Worm (Caenorhabditis elegans): ENCODE data around the gene C23H5.8.

DNA sequence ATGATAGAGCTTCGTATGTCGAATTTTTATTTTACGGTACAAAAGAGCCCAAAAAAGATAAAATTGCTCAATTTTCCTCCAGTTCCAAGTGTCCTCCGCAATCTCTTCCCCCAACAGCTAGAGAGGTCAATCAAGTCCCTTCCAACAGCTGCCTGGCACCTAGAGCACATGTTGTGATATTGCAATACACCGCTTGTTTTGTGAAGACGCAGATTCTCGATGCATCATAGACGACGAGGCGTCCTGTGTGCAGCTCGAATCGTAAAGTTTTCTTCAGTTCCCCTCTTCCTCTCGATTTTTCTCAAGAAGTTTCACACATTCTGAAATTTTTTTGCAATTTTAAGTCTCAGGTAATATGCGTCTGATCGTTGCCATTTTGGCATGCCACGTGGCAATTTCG, 23.4 kb upstream of the C23H5.8 start, which contains the start of gene test-1:
- no peak for TF ChIP-seq tlp-1 (tag; optimal IDR thresholded peaks at IDR 0.05)
- TF ChIP-seq dpl-1 (GFP tag; optimal IDR thresholded peaks at IDR 0.05) = no peak
- no peak for TF ChIP-seq unc-62 (GFP tag; optimal IDR thresholded peaks at IDR 0.05)
